Worm (Caenorhabditis elegans): ENCODE results near the gene lin-48.

- no peak for TF ChIP-seq klf-2 (GFP tag; conservative IDR thresholded peaks at IDR 0.05)
- no peak for TF ChIP-seq flt-1 (GFP tag; IDR thresholded peaks at IDR 0.05)
- no peak for TF ChIP-seq med-1 (GFP tag; optimal IDR thresholded peaks at IDR 0.05; ENCODE audit: insufficient read depth)
- TF ChIP-seq tab-1 (GFP tag; IDR thresholded peaks at IDR 0.05): no peak
- TF ChIP-seq ztf-23 (GFP tag; IDR thresholded peaks at IDR 0.05): no peak
- no peak for TF ChIP-seq T22C8.4 (GFP tag; IDR thresholded peaks at IDR 0.05)
- TF ChIP-seq ztf-29 (GFP tag; IDR thresholded peaks at IDR 0.05): no peak
- TF ChIP-seq ref-1 (GFP tag; conservative IDR thresholded peaks at IDR 0.05): no peak
Observed at ce11 chrIII:3735509-3736255, 9.6 kb upstream of the lin-48 start.

Measured in whole organism, midembryonic.